Fruit fly (Drosophila melanogaster): ENCODE results near the gene IKKbeta.

Gene IKKbeta

dm6 chr3R:16046030-16046429 lies 3.2 kb downstream of the IKKbeta start, which contains the start of gene Jhbp5:
TSS of gene Jhbp5 (minus strand) at chr3R:16046130.
- peak; percentile 72 for TF ChIP-seq tj (GFP tag; optimal IDR thresholded peaks at IDR 0.05)
- no peak for TF ChIP-seq CG33017 (tag; optimal IDR thresholded peaks at IDR 0.05)

- TF ChIP-seq Crg-1 (GFP tag; optimal IDR thresholded peaks at IDR 0.05) (no peak), bab1 (GFP tag; optimal IDR thresholded peaks at IDR 0.05) (no peak), pad (GFP tag; optimal IDR thresholded peaks at IDR 0.05) (no peak), toe (GFP tag; optimal IDR thresholded peaks at IDR 0.05) (no peak), cnc (optimal IDR thresholded peaks at IDR 0.05) (no peak), CG1620 (GFP tag; optimal IDR thresholded peaks at IDR 0.05) (no peak), CG33017 (tag; optimal IDR thresholded peaks at IDR 0.05) (no peak), CG11617 (GFP tag; optimal IDR thresholded peaks at IDR 0.05) (no peak), CG7101 (tag; optimal IDR thresholded peaks at IDR 0.05) (no peak), Clk (GFP tag; optimal IDR thresholded peaks at IDR 0.05) (no peak), ovo (GFP tag; optimal IDR thresholded peaks at IDR 0.05) (no peak), kay (GFP tag; ENCODE audit: borderline replicate concordance) (no peak)
Observed at dm6 chr3R:16042900-16043548, 6.2 kb downstream of the IKKbeta start, which contains the start of gene Jhbp4. TSS of gene Jhbp4 (plus strand) at chr3R:16043498.

dm6 chr3R:16042137-16042899 lies 6.9 kb downstream of the IKKbeta start:
- TF ChIP-seq Clk (GFP tag; optimal IDR thresholded peaks at IDR 0.05) (no peak), CG1620 (GFP tag; optimal IDR thresholded peaks at IDR 0.05) (no peak), cnc (optimal IDR thresholded peaks at IDR 0.05) (no peak), CG5204 (GFP tag; optimal IDR thresholded peaks at IDR 0.05) (no peak), cic (GFP tag; optimal IDR thresholded peaks at IDR 0.05) (no peak), Crg-1 (GFP tag; optimal IDR thresholded peaks at IDR 0.05) (no peak), Mnt (GFP tag; optimal IDR thresholded peaks at IDR 0.05) (no peak), Hr96 (GFP tag; optimal IDR thresholded peaks at IDR 0.05) (no peak), CG7101 (tag; optimal IDR thresholded peaks at IDR 0.05) (no peak), ovo (GFP tag; optimal IDR thresholded peaks at IDR 0.05) (no peak), CG11617 (GFP tag; optimal IDR thresholded peaks at IDR 0.05) (no peak), CG12768 (GFP tag; optimal IDR thresholded peaks at IDR 0.05) (no peak), CG33017 (tag; optimal IDR thresholded peaks at IDR 0.05) (no peak)

dm6 chr3R:16040925-16041324 lies 8.3 kb downstream of the IKKbeta start:
- no peak for TF ChIP-seq CG14711 (tag; optimal IDR thresholded peaks at IDR 0.05)
- no peak for TF ChIP-seq CG12768 (GFP tag; optimal IDR thresholded peaks at IDR 0.05)
- no peak for TF ChIP-seq kay (GFP tag; ENCODE audit: borderline replicate concordance)
- TF ChIP-seq CG1620 (GFP tag; optimal IDR thresholded peaks at IDR 0.05), result no peak
- no peak for TF ChIP-seq Hr96 (GFP tag; optimal IDR thresholded peaks at IDR 0.05)
- TF ChIP-seq ovo (GFP tag; optimal IDR thresholded peaks at IDR 0.05), result no peak
- no peak for TF ChIP-seq CG7101 (tag; optimal IDR thresholded peaks at IDR 0.05)
- TF ChIP-seq CG7045 (GFP tag; optimal IDR thresholded peaks at IDR 0.05), result no peak
- no peak for TF ChIP-seq pad (GFP tag; optimal IDR thresholded peaks at IDR 0.05)
- no peak for TF ChIP-seq toe (GFP tag; optimal IDR thresholded peaks at IDR 0.05)
- TF ChIP-seq Crg-1 (GFP tag; optimal IDR thresholded peaks at IDR 0.05), result no peak
- no peak for TF ChIP-seq cic (GFP tag; optimal IDR thresholded peaks at IDR 0.05)
- TF ChIP-seq CG5204 (GFP tag; optimal IDR thresholded peaks at IDR 0.05), result no peak

dm6 chr3R:16039557-16039956 lies 9.7 kb downstream of the IKKbeta start:
- no peak for TF ChIP-seq CG11617 (GFP tag; optimal IDR thresholded peaks at IDR 0.05)
- no peak for TF ChIP-seq CG14711 (tag; optimal IDR thresholded peaks at IDR 0.05)
- TF ChIP-seq cnc (optimal IDR thresholded peaks at IDR 0.05), result no peak
- TF ChIP-seq Mnt (GFP tag; optimal IDR thresholded peaks at IDR 0.05), result no peak
- no peak for TF ChIP-seq Clk (GFP tag; optimal IDR thresholded peaks at IDR 0.05)
- TF ChIP-seq ovo (GFP tag; optimal IDR thresholded peaks at IDR 0.05), result no peak
- no peak for TF ChIP-seq Hr96 (GFP tag; optimal IDR thresholded peaks at IDR 0.05)
- TF ChIP-seq toe (GFP tag; optimal IDR thresholded peaks at IDR 0.05), result no peak
- no peak for TF ChIP-seq CG1620 (GFP tag; optimal IDR thresholded peaks at IDR 0.05)
- no peak for TF ChIP-seq bab1 (GFP tag; optimal IDR thresholded peaks at IDR 0.05)
- TF ChIP-seq CG7045 (GFP tag; optimal IDR thresholded peaks at IDR 0.05), result no peak

- TF ChIP-seq Hr96 (GFP tag; optimal IDR thresholded peaks at IDR 0.05) (no peak), CG7045 (GFP tag; optimal IDR thresholded peaks at IDR 0.05) (no peak), kay (GFP tag; ENCODE audit: borderline replicate concordance) (no peak), tj (GFP tag; optimal IDR thresholded peaks at IDR 0.05) (no peak), cnc (optimal IDR thresholded peaks at IDR 0.05) (no peak), cic (GFP tag; optimal IDR thresholded peaks at IDR 0.05) (no peak), CG14711 (tag; optimal IDR thresholded peaks at IDR 0.05) (no peak)
Observed at dm6 chr3R:16038049-16038448, 11.2 kb downstream of the IKKbeta start.

dm6 chr3R:16034186-16034585 lies 15.0 kb downstream of the IKKbeta start:
- TF ChIP-seq CG33017 (tag; optimal IDR thresholded peaks at IDR 0.05), result no peak
- no peak for TF ChIP-seq CG14711 (tag; optimal IDR thresholded peaks at IDR 0.05)
- no peak for TF ChIP-seq CG5204 (GFP tag; optimal IDR thresholded peaks at IDR 0.05)
- no peak for TF ChIP-seq ovo (GFP tag; optimal IDR thresholded peaks at IDR 0.05)
- TF ChIP-seq tj (GFP tag; optimal IDR thresholded peaks at IDR 0.05), result no peak
- TF ChIP-seq Mnt (GFP tag; optimal IDR thresholded peaks at IDR 0.05), result no peak
- no peak for TF ChIP-seq toe (GFP tag; optimal IDR thresholded peaks at IDR 0.05)
